Fruit fly (Drosophila melanogaster) whole organism, embryonic: ENCODE measurements around the gene Ing3.

Source experiments
- Abd-B ChIP-seq: fragments of 200-800 bp; sonication (Bioruptor generic); optimal IDR thresholded peaks from 2 replicates; lab custom pipeline; 2018; ENCODE audit warnings: missing biosample characterization, mild to moderate bottlenecking, missing genetic modification characterization, moderate library complexity
- B-H1 ChIP-seq: fragments of 200-800 bp; sonication (Bioruptor generic); IDR thresholded peaks from 3 replicates; pipeline ENCODE4 v1.3.6; 2022; ENCODE audit warnings: missing biosample characterization, missing genetic modification characterization
- CG11456 ChIP-seq: fragments of 200-800 bp; sonication (Bioruptor generic); IDR thresholded peaks from 3 replicates; pipeline ENCODE4 v1.3.6; 2022; ENCODE audit warnings: missing biosample characterization, missing genetic modification characterization
- CG12391 ChIP-seq: fragments of 200-800 bp; sonication (Bioruptor generic); optimal IDR thresholded peaks from 3 replicates; lab custom pipeline; 2018; ENCODE audit warnings: missing biosample characterization, mild to moderate bottlenecking, missing genetic modification characterization, moderate library complexity
- CG14014 ChIP-seq: fragments of 200-800 bp; sonication (Bioruptor generic); IDR thresholded peaks from 2 replicates; pipeline ENCODE4 v1.3.6; 2022; ENCODE audit warnings: missing biosample characterization, missing genetic modification characterization
- CG14667 ChIP-seq: fragments of 200-800 bp; sonication (Bioruptor generic); IDR thresholded peaks from 2 replicates; pipeline ENCODE4 v1.3.6; 2022; ENCODE audit warnings: missing biosample characterization, missing genetic modification characterization
- CG17359 ChIP-seq: fragments of 200-800 bp; sonication (Bioruptor generic); optimal IDR thresholded peaks from 3 replicates; lab custom pipeline; 2018; ENCODE audit warnings: missing biosample characterization, mild to moderate bottlenecking, missing genetic modification characterization, moderate library complexity
- CG1792 ChIP-seq: fragments of 200-800 bp; sonication (Bioruptor generic); optimal IDR thresholded peaks from 2 replicates; lab custom pipeline; 2016; ENCODE audit warnings: missing biosample characterization, missing genetic modification characterization
- CG18011 ChIP-seq: fragments of 200-800 bp; sonication (Bioruptor generic); optimal IDR thresholded peaks from 2 replicates; lab custom pipeline; 2017; ENCODE audit warnings: missing biosample characterization, missing genetic modification characterization, mild to moderate bottlenecking, moderate library complexity, missing genotype
- CG18764 ChIP-seq: fragments of 200-800 bp; sonication (Bioruptor generic); optimal IDR thresholded peaks from 3 replicates; lab custom pipeline; 2016; ENCODE audit warnings: missing biosample characterization, missing genetic modification characterization
- CG2120 ChIP-seq: fragments of 200-800 bp; sonication (Bioruptor generic); optimal IDR thresholded peaks from 3 replicates; lab custom pipeline; 2016; ENCODE audit warnings: missing biosample characterization, missing genetic modification characterization
- HmgD ChIP-seq: fragments of 200-800 bp; sonication (Bioruptor generic); optimal IDR thresholded peaks from 3 replicates; lab custom pipeline; 2016; ENCODE audit warnings: missing biosample characterization, missing genetic modification characterization
- Hmx ChIP-seq: fragments of 200-800 bp; sonication (Bioruptor generic); optimal IDR thresholded peaks from 2 replicates; lab custom pipeline; 2016; ENCODE audit warnings: missing biosample characterization, missing genetic modification characterization
- Myb ChIP-seq: fragments of 200-800 bp; sonication (Bioruptor generic); optimal IDR thresholded peaks from 2 replicates; lab custom pipeline; 2016; ENCODE audit warnings: missing biosample characterization, missing genetic modification characterization
- Ravus ChIP-seq: fragments of 200-800 bp; sonication (Bioruptor generic); IDR thresholded peaks from 2 replicates; pipeline ENCODE4 v1.3.6; 2022; ENCODE audit warnings: missing biosample characterization, missing genetic modification characterization
- Six4 ChIP-seq: fragments of 200-800 bp; sonication (Bioruptor generic); optimal IDR thresholded peaks from 2 replicates; lab custom pipeline; 2016; ENCODE audit warnings: missing biosample characterization, missing genetic modification characterization
- Sox102F ChIP-seq: fragments of 200-800 bp; sonication (Bioruptor generic); optimal IDR thresholded peaks from 2 replicates; lab custom pipeline; 2018; ENCODE audit warnings: missing biosample characterization, mild to moderate bottlenecking, missing genetic modification characterization, moderate library complexity
- Ssrp ChIP-seq: fragments of 200-800 bp; sonication (Bioruptor generic); optimal IDR thresholded peaks from 2 replicates; lab custom pipeline; 2018; ENCODE audit warnings: missing biosample characterization, mild to moderate bottlenecking, missing genetic modification characterization, moderate library complexity
- btn ChIP-seq: fragments of 200-800 bp; sonication (Bioruptor generic); optimal IDR thresholded peaks from 2 replicates; lab custom pipeline; 2016; ENCODE audit warnings: missing biosample characterization, missing genetic modification characterization
- da ChIP-seq: fragments of 200-800 bp; sonication (Bioruptor generic); optimal IDR thresholded peaks from 2 replicates; lab custom pipeline; 2016; ENCODE audit warnings: missing biosample characterization, missing genetic modification characterization
- emc ChIP-seq: fragments of 200-800 bp; sonication (Bioruptor generic); optimal IDR thresholded peaks from 2 replicates; lab custom pipeline; 2016; ENCODE audit warnings: missing biosample characterization, missing genetic modification characterization
- fu2 ChIP-seq: fragments of 200-800 bp; sonication (Bioruptor generic); optimal IDR thresholded peaks from 2 replicates; lab custom pipeline; 2016; ENCODE audit warnings: missing biosample characterization, missing genetic modification characterization
- kni ChIP-seq: fragments of 200-800 bp; sonication (Bioruptor generic); optimal IDR thresholded peaks from 3 replicates; lab custom pipeline; 2017; ENCODE audit warnings: mild to moderate bottlenecking, missing biosample characterization, missing genetic modification reagents, missing genetic modification characterization
- lmd ChIP-seq: fragments of 200-800 bp; sonication (Bioruptor generic); IDR thresholded peaks from 2 replicates; pipeline ENCODE4 v1.3.6; 2022; ENCODE audit warnings: missing biosample characterization, missing genetic modification characterization
- mam ChIP-seq: fragments of 200-800 bp; sonication (Bioruptor generic); optimal IDR thresholded peaks from 3 replicates; lab custom pipeline; 2016; ENCODE audit warnings: missing biosample characterization, missing genetic modification characterization
- nau ChIP-seq: fragments of 200-800 bp; sonication (Bioruptor generic); optimal IDR thresholded peaks from 3 replicates; lab custom pipeline; 2017; ENCODE audit warnings: missing biosample characterization, mild to moderate bottlenecking, missing genetic modification characterization, missing genetic modification reagents
- phol ChIP-seq: fragments of 200-800 bp; sonication (Bioruptor generic); optimal IDR thresholded peaks from 3 replicates; lab custom pipeline; 2018; ENCODE audit warnings: missing biosample characterization, mild to moderate bottlenecking, missing genetic modification characterization, moderate library complexity
- prd ChIP-seq, 3 experiments: fragments of >200 bp in 2 of 3; fragments of 200-800 bp in 1 of 3; sonication (Bioruptor generic) in 1 of 3; optimal IDR thresholded peaks in 2 of 3; IDR thresholded peaks in 1 of 3; 2 replicates in 2 of 3; 3 replicates in 1 of 3; pipeline versions ENCODE4 v1.3.6 to Lab custom; 2017 to 2022; ENCODE audit warnings: missing biosample characterization in 1 of 3, missing genetic modification characterization in 1 of 3
- sens-2 ChIP-seq: fragments of 200-800 bp; sonication (Bioruptor generic); IDR thresholded peaks from 2 replicates; pipeline ENCODE4 v1.3.6; 2022; ENCODE audit warnings: missing biosample characterization, missing genetic modification characterization
- seq ChIP-seq: fragments of 200-800 bp; sonication (Bioruptor generic); IDR thresholded peaks from 2 replicates; pipeline ENCODE4 v1.3.6; 2022; ENCODE audit warnings: missing biosample characterization, missing genetic modification characterization
- slbo ChIP-seq: fragments of 200-800 bp; sonication (Bioruptor generic); IDR thresholded peaks from 2 replicates; pipeline ENCODE4 v1.3.6; 2022; ENCODE audit warnings: missing biosample characterization, missing genetic modification characterization
- sqz ChIP-seq: fragments of 200-800 bp; sonication (Bioruptor generic); optimal IDR thresholded peaks from 3 replicates; lab custom pipeline; 2018; ENCODE audit warnings: missing biosample characterization, mild to moderate bottlenecking, missing genetic modification characterization
- tgo ChIP-seq: fragments of 200-800 bp; sonication (Bioruptor generic); IDR thresholded peaks from 3 replicates; pipeline ENCODE4 v1.3.6; 2022; ENCODE audit warnings: missing biosample characterization, missing genetic modification characterization
- vvl ChIP-seq: fragments of 200-800 bp; sonication (Bioruptor generic); IDR thresholded peaks from 2 replicates; pipeline ENCODE4 v1.3.6; 2022; ENCODE audit warnings: missing biosample characterization, missing genetic modification characterization
- yki ChIP-seq: fragments of >200 bp; optimal IDR thresholded peaks from 3 replicates; lab custom pipeline; 2018

Ing3 gene

DNA sequence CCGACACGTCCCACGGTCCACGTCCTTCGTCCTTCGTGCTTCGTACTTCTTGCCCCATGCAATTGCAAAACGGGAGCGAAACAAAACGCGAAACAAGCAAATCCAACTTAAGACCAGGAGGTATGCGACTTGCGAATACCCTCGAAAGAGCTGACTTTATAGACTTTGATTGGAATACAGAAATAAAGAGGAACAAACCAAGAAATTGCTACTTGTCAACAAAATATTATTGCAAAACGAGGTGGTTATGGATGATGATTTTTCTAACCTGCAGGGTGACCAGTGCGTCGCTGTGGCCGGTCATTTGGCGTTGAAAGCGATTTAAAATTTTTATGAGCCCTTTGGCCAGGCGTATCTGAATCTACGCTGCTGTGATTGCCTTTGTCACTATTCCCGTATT is 39.5 kb downstream of the Ing3 start (continued):
- TF ChIP-seq Ssrp (tag; lab: Kevin White, UChicago) (no peak), btn (GFP tag; lab: Kevin White, UChicago) (no peak), CG14667 (GFP tag; lab: Robert Waterston, UW) (no peak), Ravus (GFP tag; lab: Robert Waterston, UW) (no peak), vvl (GFP tag; lab: Robert Waterston, UW) (0 out of 2 replicates have a peak, but pooled peaks have one; percentile 23), lmd (GFP tag; lab: Robert Waterston, UW) (peak; percentile 33; the same call in 1 of the 2 replicates), mam (no peak), Abd-B (GFP tag; lab: Kevin White, UChicago) (peak; percentile 26), slbo (peak; percentile 31; the same call in 1 of the 2 replicates), tgo (GFP tag; lab: Robert Waterston, UW) (peak; percentile 34; the same call in 1 of the 3 replicates), sens-2 (GFP tag; lab: Robert Waterston, UW) (no peak), yki (lab: Kevin White, UChicago) (no peak), B-H1 (no peak), emc (GFP tag; lab: Kevin White, UChicago) (no peak), HmgD (GFP tag; lab: Kevin White, UChicago) (no peak), CG18764 (GFP tag; lab: Kevin White, UChicago) (no peak), sqz (no peak), Sox102F (GFP tag; lab: Kevin White, UChicago) (peak; percentile 10), Myb (GFP tag; lab: Kevin White, UChicago) (no peak), prd (optimal IDR thresholded peaks at IDR 0.05; lab: Kevin White, UChicago) (no peak), prd (GFP tag; IDR thresholded peaks at IDR 0.05; lab: Robert Waterston, UW) (peak; percentile 56; the same call in 2 of the 3 replicates), Six4 (no peak), phol (tag; lab: Kevin White, UChicago) (peak; percentile 38), fu2 (no peak), seq (GFP tag; lab: Robert Waterston, UW) (no peak), Hmx (no peak), CG12391 (tag; lab: Kevin White, UChicago) (peak; percentile 1), CG17359 (peak; percentile 0), da (GFP tag; lab: Kevin White, UChicago) (no peak), CG11456 (GFP tag; lab: Robert Waterston, UW) (no peak), CG1792 (GFP tag; lab: Kevin White, UChicago) (no peak), kni (GFP tag; lab: Kevin White, UChicago) (no peak), CG2120 (GFP tag; lab: Kevin White, UChicago) (peak; percentile 34), CG18011 (GFP tag; lab: Kevin White, UChicago) (no peak), CG14014 (GFP tag; lab: Robert Waterston, UW) (0 out of 2 replicates have a peak, but pooled peaks have one; percentile 20), nau (GFP tag; lab: Kevin White, UChicago) (no peak)
